Worm (Caenorhabditis elegans) whole organism, young adult: ENCODE data around the gene T16D1.1.

Experiments used
- C17E4.6 ChIP-seq: fragments of 200-800 bp; sonication (Bioruptor generic); IDR thresholded peaks from 2 replicates; pipeline ENCODE4 v1.3.6; 2022; ENCODE audit warnings: missing genetic modification reagents, missing genetic modification characterization, missing compliant biosample characterization
- F57A8.1 ChIP-seq: fragments of 200-800 bp; sonication (Bioruptor generic); optimal IDR thresholded peaks from 2 replicates; lab custom pipeline; 2018; ENCODE audit warnings: mild to moderate bottlenecking, missing genetic modification characterization, moderate library complexity, missing compliant biosample characterization
- lin-54 ChIP-seq: fragments of 200-800 bp; sonication (Bioruptor generic); optimal IDR thresholded peaks from 2 replicates; lab custom pipeline; 2018; ENCODE audit warnings: mild to moderate bottlenecking, missing genetic modification characterization, missing compliant biosample characterization
- mxl-1 ChIP-seq: sonication (generic microtip); optimal IDR thresholded peaks from 2 replicates; lab custom pipeline; 2016; ENCODE audit warnings: missing genetic modification characterization, missing compliant biosample characterization
- snpc-1.3 ChIP-seq: sonication (generic microtip); optimal IDR thresholded peaks from 2 replicates; lab custom pipeline; 2017; ENCODE audit warnings: missing genetic modification characterization, mild to moderate bottlenecking, missing compliant biosample characterization, antibody characterized with exemption, moderate library complexity, missing genotype, missing genetic modification reagents; ENCODE audit not compliant: insufficient read depth

- no peak for TF ChIP-seq F57A8.1 (GFP tag; lab: Kevin White, UChicago)
- TF ChIP-seq C17E4.6 (GFP tag; lab: Robert Waterston, UW), result no peak
- no peak for TF ChIP-seq snpc-1.3 (tag; lab: Kevin White, UChicago)
- no peak for TF ChIP-seq lin-54
- TF ChIP-seq mxl-1 (tag; lab: Kevin White, UChicago), result no peak
Measured at ce11 chrII:5226309-5226708, 15.2 kb downstream of the T16D1.1 start.
